Worm (Caenorhabditis elegans) whole organism, L3 larva: ENCODE data around the gene egas-2.

Experiments
- ZK546.5 ChIP-seq: sonication (generic microtip); optimal IDR thresholded peaks from 2 replicates; lab custom pipeline; 2017; ENCODE audit warnings: missing biosample characterization, missing genetic modification characterization
- aly-2 ChIP-seq: fragments of 150-350 bp; optimal IDR thresholded peaks from 2 replicates; lab custom pipeline; 2014; ENCODE audit warnings: missing biosample characterization, missing genetic modification characterization
- ceh-82 ChIP-seq: fragments of 150-350 bp; optimal IDR thresholded peaks from 2 replicates; lab custom pipeline; 2014; ENCODE audit warnings: missing biosample characterization, missing genetic modification characterization
- egl-27 ChIP-seq: sonication (generic microtip); optimal IDR thresholded peaks from 4 replicates; lab custom pipeline; 2017; ENCODE audit warnings: missing biosample characterization, missing genetic modification reagents, missing genetic modification characterization
- egl-5 ChIP-seq: fragments of 150-350 bp; optimal IDR thresholded peaks from 2 replicates; lab custom pipeline; 2017; ENCODE audit warnings: missing biosample characterization, missing genetic modification reagents, missing genetic modification characterization, inconsistent platforms
- elt-1 ChIP-seq: fragments of 150-350 bp; optimal IDR thresholded peaks from 2 replicates; lab custom pipeline; 2014; ENCODE audit warnings: missing biosample characterization, missing genetic modification characterization
- elt-2 ChIP-seq: sonication (generic microtip); optimal IDR thresholded peaks from 2 replicates; lab custom pipeline; 2016; ENCODE audit warnings: missing genetic modification reagents, mild to moderate bottlenecking, missing genetic modification characterization, missing compliant biosample characterization
- fkh-10 ChIP-seq: sonication (generic microtip); optimal IDR thresholded peaks from 2 replicates; lab custom pipeline; 2017; ENCODE audit warnings: missing biosample characterization, missing genetic modification reagents, missing genetic modification characterization
- fos-1 ChIP-seq: fragments of 150-350 bp; optimal IDR thresholded peaks from 2 replicates; lab custom pipeline; 2014; ENCODE audit warnings: missing biosample characterization, missing genetic modification characterization
- hmg-11 ChIP-seq: sonication (generic microtip); optimal IDR thresholded peaks from 2 replicates; lab custom pipeline; 2016; ENCODE audit warnings: missing genetic modification characterization, missing compliant biosample characterization
- jun-1 ChIP-seq: fragments of 150-350 bp; optimal IDR thresholded peaks from 2 replicates; lab custom pipeline; 2014; ENCODE audit warnings: missing biosample characterization, missing genetic modification reagents, missing genetic modification characterization
- lin-15B ChIP-seq: fragments of 150-350 bp; optimal IDR thresholded peaks from 2 replicates; lab custom pipeline; 2014; ENCODE audit warnings: missing biosample characterization, missing genetic modification characterization
- lsy-12 ChIP-seq: sonication (generic microtip); optimal IDR thresholded peaks from 2 replicates; lab custom pipeline; 2016; ENCODE audit warnings: mild to moderate bottlenecking, missing genetic modification characterization, missing compliant biosample characterization
- mdl-1 ChIP-seq: fragments of 150-350 bp; optimal IDR thresholded peaks from 2 replicates; lab custom pipeline; 2014; ENCODE audit warnings: missing biosample characterization, missing genetic modification characterization
- nfya-1 ChIP-seq: sonication (generic microtip); optimal IDR thresholded peaks from 2 replicates; lab custom pipeline; 2017; ENCODE audit warnings: missing genetic modification characterization, mild to moderate bottlenecking, missing compliant biosample characterization, antibody characterized with exemption, moderate library complexity; ENCODE audit not compliant: insufficient read depth
- nhr-11 ChIP-seq: fragments of 150-350 bp; optimal IDR thresholded peaks from 2 replicates; lab custom pipeline; 2014; ENCODE audit warnings: missing biosample characterization, missing genetic modification characterization
- nhr-12 ChIP-seq: fragments of 150-350 bp; optimal IDR thresholded peaks from 2 replicates; lab custom pipeline; 2014; ENCODE audit warnings: missing biosample characterization, missing genetic modification characterization
- nhr-23 ChIP-seq: fragments of 150-350 bp; optimal IDR thresholded peaks from 2 replicates; lab custom pipeline; 2014; ENCODE audit warnings: missing biosample characterization, missing genetic modification reagents, missing genetic modification characterization
- nhr-237 ChIP-seq: fragments of 150-350 bp; optimal IDR thresholded peaks from 2 replicates; lab custom pipeline; 2014; ENCODE audit warnings: missing biosample characterization, missing genetic modification characterization
- nhr-25 ChIP-seq: sonication (generic microtip); optimal IDR thresholded peaks from 2 replicates; lab custom pipeline; 2017; ENCODE audit warnings: missing biosample characterization, missing genetic modification characterization
- nhr-76 ChIP-seq: fragments of 150-350 bp; sonication (generic microtip); optimal IDR thresholded peaks from 5 replicates; lab custom pipeline; 2014; ENCODE audit warnings: missing biosample characterization, missing genetic modification characterization
- pha-4 ChIP-seq: fragments of 150-350 bp; optimal IDR thresholded peaks from 2 replicates; lab custom pipeline; 2014; ENCODE audit warnings: missing biosample characterization, missing genetic modification reagents, missing genetic modification characterization
- pqm-1 ChIP-seq: fragments of 150-350 bp; optimal IDR thresholded peaks from 2 replicates; lab custom pipeline; 2017; ENCODE audit warnings: missing biosample characterization, missing genetic modification characterization, inconsistent platforms
- unc-39 ChIP-seq: sonication (generic microtip); optimal IDR thresholded peaks from 4 replicates; lab custom pipeline; 2017; ENCODE audit warnings: missing biosample characterization, missing genetic modification characterization
- unc-62 ChIP-seq: fragments of 150-350 bp; sonication (generic microtip); optimal IDR thresholded peaks from 4 replicates; lab custom pipeline; 2014; ENCODE audit warnings: missing biosample characterization, missing genetic modification reagents, missing genetic modification characterization
- ztf-11 ChIP-seq: fragments of 150-350 bp; optimal IDR thresholded peaks from 2 replicates; lab custom pipeline; 2014; ENCODE audit warnings: missing biosample characterization, missing genetic modification characterization
- ztf-4 ChIP-seq: fragments of 150-350 bp; optimal IDR thresholded peaks from 2 replicates; lab custom pipeline; 2014; ENCODE audit warnings: missing biosample characterization, missing genetic modification characterization

The egas-2 gene

DNA sequence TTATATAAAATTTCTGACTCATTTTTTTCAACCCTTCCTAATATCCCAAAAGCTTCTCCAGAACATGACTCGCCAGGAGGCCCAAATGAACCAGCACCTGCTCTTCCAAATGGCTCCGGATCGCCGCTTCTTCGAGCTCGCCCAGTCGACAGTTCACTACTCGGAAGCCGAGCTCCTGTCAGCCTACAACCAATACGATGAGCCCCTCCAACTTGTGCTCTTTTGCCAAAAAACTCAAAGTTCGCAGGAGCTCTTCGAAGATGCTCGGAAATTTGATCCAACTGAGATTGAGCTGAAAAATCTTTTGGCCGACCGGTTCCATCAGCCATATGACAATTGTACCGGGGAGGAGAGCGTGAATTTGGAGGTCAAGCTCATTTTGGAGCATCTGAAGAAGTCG, 45.3 kb downstream of the egas-2 start:
- TF ChIP-seq aly-2 (tag; lab: Kevin White, UChicago) (no peak), nhr-25 (tag; lab: Kevin White, UChicago) (no peak), elt-1 (tag; lab: Kevin White, UChicago) (no peak), nhr-23 (tag; lab: Kevin White, UChicago) (no peak), pqm-1 (no peak), lsy-12 (tag; lab: Kevin White, UChicago) (no peak), fos-1 (tag; lab: Kevin White, UChicago) (no peak), ceh-82 (no peak)
- TF ChIP-seq, all 47 proteins: peak for 0

- TF ChIP-seq pha-4 (tag; lab: Kevin White, UChicago) (no peak), egl-27 (tag; lab: Kevin White, UChicago) (no peak), fkh-10 (GFP tag; lab: Kevin White, UChicago) (no peak), egl-5 (no peak), ztf-4 (tag; lab: Kevin White, UChicago) (no peak), nhr-76 (no peak), ztf-11 (no peak), unc-62 (GFP tag; lab: Kevin White, UChicago) (no peak), nhr-11 (tag; lab: Kevin White, UChicago) (no peak), elt-2 (tag; lab: Kevin White, UChicago) (no peak), pqm-1 (no peak), unc-39 (tag; lab: Kevin White, UChicago) (no peak), hmg-11 (tag; lab: Kevin White, UChicago) (no peak)
- TF ChIP-seq, all 47 proteins: peak for 0
Observed at ce11 chrV:18699326-18699725, 49.2 kb downstream of the egas-2 start, which contains the start of gene nhr-241. Gene nhr-241 (plus strand): TSS chrV:18699451.

DNA sequence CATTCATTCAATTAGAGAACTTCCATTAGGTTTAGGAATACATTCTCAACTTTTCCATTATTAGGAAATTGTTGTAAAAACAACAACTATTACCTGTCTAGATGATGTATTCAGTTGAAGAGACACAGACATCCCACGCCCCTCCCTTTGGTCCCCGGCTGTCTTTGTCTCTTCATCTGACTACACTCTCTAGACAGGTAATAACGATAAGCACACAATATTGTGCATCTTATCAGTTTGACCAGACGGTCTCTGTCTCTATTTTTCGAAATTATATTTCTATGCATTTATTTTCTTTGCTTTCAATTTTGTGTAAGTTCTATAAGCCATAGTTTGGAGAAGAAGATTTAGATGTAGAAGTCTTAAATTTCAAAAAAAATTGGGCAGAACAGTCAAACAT, 51.2 kb downstream of the egas-2 start, which contains the start of gene Y69H2.9:
Gene Y69H2.9 (plus strand): TSS at position 233 of the 400 bp plus-strand sequence.
- TF ChIP-seq elt-2 (tag; lab: Kevin White, UChicago) (peak; percentile 90), lin-15B (tag; lab: Kevin White, UChicago) (no peak), nhr-76 (no peak), egl-5 (no peak), pha-4 (tag; lab: Kevin White, UChicago) (peak; percentile 17), pqm-1 (peak; percentile 59)

ce11 chrV:18705319-18706062, 55.3 kb downstream of the egas-2 start:
- no peak for TF ChIP-seq mdl-1 (tag; lab: Kevin White, UChicago)
- no peak for TF ChIP-seq ZK546.5 (tag; lab: Kevin White, UChicago)
- no peak for TF ChIP-seq jun-1 (tag; lab: Kevin White, UChicago)
- TF ChIP-seq nhr-12 (tag; lab: Kevin White, UChicago) = no peak
- TF ChIP-seq nfya-1 (tag; lab: Kevin White, UChicago) = no peak
- TF ChIP-seq egl-27 (tag; lab: Kevin White, UChicago) = no peak
- TF ChIP-seq nhr-237 (tag; lab: Kevin White, UChicago) = no peak
